Worm (Caenorhabditis elegans) whole organism, L4 larva: ENCODE data around the gene R07H5.11.

Source experiments
- F26F4.8 ChIP-seq: fragments of 200-800 bp; sonication (Bioruptor generic); conservative IDR thresholded peaks from 2 replicates; pipeline ENCODE4 v1.3.6; 2022; ENCODE audit warnings: missing genetic modification characterization, missing compliant biosample characterization
- Y5F2A.4 ChIP-seq: fragments of 200-800 bp; sonication (Bioruptor generic); optimal IDR thresholded peaks from 2 replicates; lab custom pipeline; 2018; ENCODE audit warnings: mild to moderate bottlenecking, missing genetic modification characterization, missing compliant biosample characterization
- ceh-20 ChIP-seq: fragments of 200-800 bp; sonication (Bioruptor generic); IDR thresholded peaks from 2 replicates; pipeline ENCODE4 v1.3.6; 2022; ENCODE audit warnings: missing genetic modification reagents, missing genetic modification characterization, missing compliant biosample characterization
- fkh-10 ChIP-seq: fragments of 150-350 bp; optimal IDR thresholded peaks from 2 replicates; lab custom pipeline; 2014; ENCODE audit warnings: missing biosample characterization, missing genetic modification reagents, missing genetic modification characterization
- lin-1 ChIP-seq: fragments of 200-800 bp; sonication (Bioruptor generic); IDR thresholded peaks from 2 replicates; pipeline ENCODE4 v1.3.6; 2022; ENCODE audit warnings: missing genetic modification reagents, missing genetic modification characterization, missing compliant biosample characterization
- nhr-10 ChIP-seq: fragments of 150-350 bp; optimal IDR thresholded peaks from 2 replicates; lab custom pipeline; 2014; ENCODE audit warnings: missing biosample characterization, missing genetic modification characterization
- nhr-11 ChIP-seq: fragments of 150-350 bp; optimal IDR thresholded peaks from 2 replicates; lab custom pipeline; 2014; ENCODE audit warnings: missing biosample characterization, missing genetic modification characterization
- nhr-111 ChIP-seq: fragments of 200-800 bp; sonication (Bioruptor generic); optimal IDR thresholded peaks from 2 replicates; lab custom pipeline; 2018; ENCODE audit warnings: mild to moderate bottlenecking, missing genetic modification characterization, missing compliant biosample characterization
- nhr-6 ChIP-seq: fragments of 150-350 bp; optimal IDR thresholded peaks from 2 replicates; lab custom pipeline; 2014; ENCODE audit warnings: missing biosample characterization, missing genetic modification characterization
- pha-4 ChIP-seq, 2 experiments: fragments of 150-350 bp in 1 of 2; fragments of 200-800 bp in 1 of 2; sonication (Bioruptor generic) in 1 of 2; IDR thresholded peaks in 1 of 2; optimal IDR thresholded peaks in 1 of 2; 2 replicates each; pipeline versions ENCODE4 v1.3.6 to Lab custom; 2014 to 2022; ENCODE audit warnings: missing genetic modification characterization in 2 of 2, missing genetic modification reagents in 2 of 2, missing biosample characterization in 1 of 2, missing compliant biosample characterization in 1 of 2
- snpc-4 ChIP-seq: fragments of 150-350 bp; optimal IDR thresholded peaks from 2 replicates; lab custom pipeline; 2014; ENCODE audit warnings: missing biosample characterization, missing genetic modification characterization
- zag-1 ChIP-seq: fragments of 150-350 bp; optimal IDR thresholded peaks from 2 replicates; lab custom pipeline; 2014; ENCODE audit warnings: missing biosample characterization, missing genetic modification characterization
- zip-2 ChIP-seq: fragments of 150-350 bp; optimal IDR thresholded peaks from 2 replicates; lab custom pipeline; 2014; ENCODE audit warnings: missing biosample characterization, missing genetic modification characterization

DNA sequence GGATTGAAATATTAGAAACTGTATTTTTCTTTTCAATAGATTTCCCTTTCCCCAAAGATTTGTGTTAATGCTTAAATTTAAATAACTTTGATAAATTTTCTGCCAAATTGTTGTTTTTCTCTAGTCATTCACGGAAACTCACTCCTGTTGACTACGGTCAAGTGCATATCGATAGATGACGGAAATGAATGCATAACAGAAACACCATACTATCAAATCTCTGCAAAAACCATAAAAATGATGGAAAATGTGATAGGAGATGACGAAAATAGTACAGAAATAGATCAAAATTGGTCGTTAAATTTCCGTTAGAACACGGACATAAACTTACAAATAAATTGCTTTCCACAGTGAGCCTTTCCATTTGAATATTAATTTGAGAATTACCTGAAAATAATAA, 26.4 kb downstream of the R07H5.11 start:
- TF ChIP-seq nhr-6 (tag; lab: Kevin White, UChicago): no peak
- TF ChIP-seq F26F4.8 (GFP tag; lab: Robert Waterston, UW): no peak
- no peak for TF ChIP-seq zag-1 (tag; lab: Kevin White, UChicago)
- TF ChIP-seq nhr-111 (GFP tag; lab: Kevin White, UChicago): no peak
- no peak for TF ChIP-seq lin-1
- no peak for TF ChIP-seq nhr-11 (tag; lab: Kevin White, UChicago)
- no peak for TF ChIP-seq snpc-4 (tag; lab: Kevin White, UChicago)
- no peak for TF ChIP-seq nhr-10 (tag; lab: Kevin White, UChicago)
- TF ChIP-seq ceh-20 (GFP tag; lab: Robert Waterston, UW): no peak
- TF ChIP-seq Y5F2A.4 (GFP tag; lab: Kevin White, UChicago): no peak
- no peak for TF ChIP-seq zip-2
- no peak for TF ChIP-seq pha-4 (GFP tag; IDR thresholded peaks at IDR 0.05; lab: Robert Waterston, UW)
- TF ChIP-seq pha-4 (tag; optimal IDR thresholded peaks at IDR 0.05; lab: Kevin White, UChicago): no peak
- TF ChIP-seq fkh-10 (GFP tag; lab: Kevin White, UChicago): no peak
